Worm (Caenorhabditis elegans) whole organism, L4 larva: ENCODE results near the gene C39B10.3.
A peak's percentile ranks its signal among the peaks of the same experiment; 100 is the strongest.

ENCODE experiments used
- F10B5.3 ChIP-seq: sonication (generic microtip); optimal IDR thresholded peaks from 2 replicates; lab custom pipeline; 2016; ENCODE audit warnings: mild to moderate bottlenecking, missing genetic modification characterization, missing compliant biosample characterization
- F44E2.7 ChIP-seq: fragments of 200-800 bp; sonication (Bioruptor generic); IDR thresholded peaks from 2 replicates; pipeline ENCODE4 v2.1.2; 2022; ENCODE audit warnings: missing genetic modification characterization, missing compliant biosample characterization
- Y5F2A.4 ChIP-seq: fragments of 200-800 bp; sonication (Bioruptor generic); optimal IDR thresholded peaks from 2 replicates; lab custom pipeline; 2018; ENCODE audit warnings: mild to moderate bottlenecking, missing genetic modification characterization, missing compliant biosample characterization
- Y75B8A.6 ChIP-seq: fragments of 200-800 bp; sonication (Bioruptor generic); IDR thresholded peaks from 2 replicates; pipeline ENCODE4 v1.3.6; 2022; ENCODE audit warnings: missing genetic modification reagents, missing genetic modification characterization, missing compliant biosample characterization
- ZK546.5 ChIP-seq, 2 experiments: sonication (generic microtip); optimal IDR thresholded peaks; 2 replicates each; lab custom pipeline; 2017; ENCODE audit warnings: missing biosample characterization in 2 of 2, missing genetic modification characterization in 2 of 2
- ama-1 ChIP-seq: fragments of 150-350 bp; optimal IDR thresholded peaks from 2 replicates; lab custom pipeline; 2014; ENCODE audit warnings: inconsistent platforms, mixed read lengths
- arid-1 ChIP-seq: fragments of 200-800 bp; sonication (Bioruptor generic); conservative IDR thresholded peaks from 2 replicates; pipeline ENCODE4 v1.3.6; 2022; ENCODE audit warnings: missing genetic modification reagents, missing genetic modification characterization, missing compliant biosample characterization
- attf-4 ChIP-seq: sonication (generic microtip); optimal IDR thresholded peaks from 3 replicates; lab custom pipeline; 2017; ENCODE audit warnings: missing biosample characterization, missing genetic modification characterization
- ceh-44 ChIP-seq: fragments of 200-800 bp; sonication (Bioruptor generic); IDR thresholded peaks from 2 replicates; pipeline ENCODE4 v1.3.6; 2022; ENCODE audit warnings: missing genetic modification reagents, missing genetic modification characterization, missing compliant biosample characterization
- ceh-62 ChIP-seq: sonication (generic microtip); optimal IDR thresholded peaks from 2 replicates; lab custom pipeline; 2017; ENCODE audit warnings: missing biosample characterization, missing genetic modification characterization
- ctbp-1 ChIP-seq: fragments of 200-800 bp; sonication (Bioruptor generic); IDR thresholded peaks from 2 replicates; pipeline ENCODE4 v1.3.6; 2022; ENCODE audit warnings: missing genetic modification reagents, missing genetic modification characterization, missing compliant biosample characterization
- daf-12 ChIP-seq: fragments of 150-350 bp; optimal IDR thresholded peaks from 2 replicates; lab custom pipeline; 2014; ENCODE audit warnings: missing biosample characterization, missing genetic modification reagents, missing genetic modification characterization
- daf-16 ChIP-seq, 3 experiments: sonication (generic microtip); optimal IDR thresholded peaks; 2 replicates each; lab custom pipeline; 2016 to 2017; ENCODE audit warnings: missing genetic modification characterization in 3 of 3, missing genetic modification reagents in 3 of 3, mild to moderate bottlenecking in 2 of 3, missing compliant biosample characterization in 2 of 3, missing biosample characterization in 1 of 3, moderate library complexity in 1 of 3
- daf-19 ChIP-seq: fragments of 200-800 bp; sonication (Bioruptor generic); conservative IDR thresholded peaks from 2 replicates; pipeline ENCODE4 v1.3.6; 2022; ENCODE audit warnings: missing genetic modification characterization, missing compliant biosample characterization
- daf-8 ChIP-seq: fragments of 200-800 bp; sonication (Bioruptor generic); IDR thresholded peaks from 2 replicates; pipeline ENCODE4 v1.3.6; 2022; ENCODE audit warnings: missing genetic modification characterization, missing compliant biosample characterization
- dmd-6 ChIP-seq: fragments of 200-800 bp; sonication (Bioruptor generic); IDR thresholded peaks from 2 replicates; pipeline ENCODE4 v1.3.6; 2022; ENCODE audit warnings: missing genetic modification reagents, missing genetic modification characterization, missing compliant biosample characterization
- dmd-8 ChIP-seq: fragments of 200-800 bp; sonication (Bioruptor generic); IDR thresholded peaks from 2 replicates; pipeline ENCODE4 v1.3.6; 2022; ENCODE audit warnings: missing genetic modification characterization, missing compliant biosample characterization
- dve-1 ChIP-seq: sonication (generic microtip); optimal IDR thresholded peaks from 2 replicates; lab custom pipeline; 2017; ENCODE audit warnings: antibody characterized with exemption, mild to moderate bottlenecking, missing genetic modification characterization, missing compliant biosample characterization; ENCODE audit not compliant: insufficient read depth
- egl-27 ChIP-seq: sonication (generic microtip); optimal IDR thresholded peaks from 3 replicates; lab custom pipeline; 2017; ENCODE audit warnings: missing biosample characterization, missing genetic modification reagents, missing genetic modification characterization
- fkh-10 ChIP-seq: fragments of 150-350 bp; optimal IDR thresholded peaks from 2 replicates; lab custom pipeline; 2014; ENCODE audit warnings: missing biosample characterization, missing genetic modification reagents, missing genetic modification characterization
- fos-1 ChIP-seq: fragments of 150-350 bp; optimal IDR thresholded peaks from 2 replicates; lab custom pipeline; 2014; ENCODE audit warnings: missing biosample characterization, missing genetic modification characterization
- hlh-11 ChIP-seq: fragments of 200-800 bp; sonication (Bioruptor generic); optimal IDR thresholded peaks from 2 replicates; lab custom pipeline; 2018; ENCODE audit warnings: mild to moderate bottlenecking, missing genetic modification characterization, missing compliant biosample characterization
- hmg-1.1 ChIP-seq: fragments of 200-800 bp; sonication (Bioruptor generic); IDR thresholded peaks from 2 replicates; pipeline ENCODE4 v1.3.6; 2022; ENCODE audit warnings: missing genetic modification reagents, missing genetic modification characterization, missing compliant biosample characterization
- lin-13 ChIP-seq: fragments of 150-350 bp; optimal IDR thresholded peaks from 2 replicates; lab custom pipeline; 2014; ENCODE audit warnings: missing biosample characterization, missing genetic modification reagents, missing genetic modification characterization
- lin-15B ChIP-seq: fragments of 150-350 bp; sonication (generic microtip); optimal IDR thresholded peaks from 3 replicates; lab custom pipeline; 2014; ENCODE audit warnings: missing biosample characterization, missing genetic modification characterization
- lin-38 ChIP-seq: fragments of 200-800 bp; sonication (Bioruptor generic); IDR thresholded peaks from 2 replicates; pipeline ENCODE4 v1.3.6; 2022; ENCODE audit warnings: missing genetic modification reagents, missing genetic modification characterization, missing compliant biosample characterization
- lsy-2 ChIP-seq, 2 experiments: fragments of 150-350 bp in 1 of 2; sonication (generic microtip) in 1 of 2; optimal IDR thresholded peaks; 2 replicates each; lab custom pipeline; 2014 to 2017; ENCODE audit warnings: missing biosample characterization in 2 of 2, missing genetic modification characterization in 2 of 2
- madf-9 ChIP-seq: fragments of 200-800 bp; sonication (Bioruptor generic); conservative IDR thresholded peaks from 2 replicates; pipeline ENCODE4 v1.3.6; 2022; ENCODE audit warnings: missing genetic modification reagents, missing genetic modification characterization, missing compliant biosample characterization
- mdl-1 ChIP-seq, 2 experiments: fragments of 150-350 bp in 1 of 2; sonication (generic microtip) in 1 of 2; optimal IDR thresholded peaks; 2 replicates each; lab custom pipeline; 2014 to 2017; ENCODE audit warnings: missing biosample characterization in 2 of 2, missing genetic modification characterization in 2 of 2
- mep-1 ChIP-seq: fragments of 150-350 bp; sonication (generic microtip); optimal IDR thresholded peaks from 3 replicates; lab custom pipeline; 2014; ENCODE audit warnings: missing biosample characterization, missing genetic modification characterization
- mxl-3 ChIP-seq: fragments of 200-800 bp; sonication (Bioruptor generic); optimal IDR thresholded peaks from 2 replicates; lab custom pipeline; 2018; ENCODE audit warnings: mild to moderate bottlenecking, missing genetic modification characterization, missing compliant biosample characterization
- nhr-10 ChIP-seq: fragments of 150-350 bp; optimal IDR thresholded peaks from 2 replicates; lab custom pipeline; 2014; ENCODE audit warnings: missing biosample characterization, missing genetic modification characterization
- nhr-237 ChIP-seq: sonication (generic microtip); optimal IDR thresholded peaks from 2 replicates; lab custom pipeline; 2017; ENCODE audit warnings: missing biosample characterization, missing genetic modification characterization
- nhr-25 ChIP-seq: sonication (generic microtip); optimal IDR thresholded peaks from 2 replicates; lab custom pipeline; 2017; ENCODE audit warnings: missing genetic modification characterization, mild to moderate bottlenecking, missing compliant biosample characterization, antibody characterized with exemption, moderate library complexity, borderline replicate concordance; ENCODE audit not compliant: insufficient read depth
- nhr-28 ChIP-seq: fragments of 150-350 bp; optimal IDR thresholded peaks from 2 replicates; lab custom pipeline; 2014; ENCODE audit warnings: missing biosample characterization, missing genetic modification characterization
- nhr-76 ChIP-seq: fragments of 150-350 bp; optimal IDR thresholded peaks from 2 replicates; lab custom pipeline; 2014; ENCODE audit warnings: missing biosample characterization, missing genetic modification characterization
- nhr-77 ChIP-seq: fragments of 150-350 bp; optimal IDR thresholded peaks from 2 replicates; lab custom pipeline; 2014; ENCODE audit warnings: missing biosample characterization, missing genetic modification characterization
- pha-4 ChIP-seq, 2 experiments: fragments of 150-350 bp in 1 of 2; fragments of 200-800 bp in 1 of 2; sonication (Bioruptor generic) in 1 of 2; IDR thresholded peaks in 1 of 2; optimal IDR thresholded peaks in 1 of 2; 2 replicates each; pipeline versions ENCODE4 v1.3.6 to Lab custom; 2014 to 2022; ENCODE audit warnings: missing genetic modification characterization in 2 of 2, missing genetic modification reagents in 2 of 2, missing biosample characterization in 1 of 2, missing compliant biosample characterization in 1 of 2
- pqm-1 ChIP-seq: sonication (generic microtip); optimal IDR thresholded peaks from 2 replicates; lab custom pipeline; 2017; ENCODE audit warnings: missing biosample characterization, missing genetic modification characterization
- set-16 ChIP-seq: fragments of 200-800 bp; sonication (Bioruptor generic); IDR thresholded peaks from 2 replicates; pipeline ENCODE4 v1.3.6; 2022; ENCODE audit warnings: missing genetic modification reagents, missing genetic modification characterization, missing compliant biosample characterization
- spr-1 ChIP-seq: sonication (generic microtip); optimal IDR thresholded peaks from 2 replicates; lab custom pipeline; 2016; ENCODE audit warnings: mild to moderate bottlenecking, missing genetic modification characterization, missing compliant biosample characterization
- unc-39 ChIP-seq: sonication (generic microtip); optimal IDR thresholded peaks from 2 replicates; lab custom pipeline; 2017; ENCODE audit warnings: missing biosample characterization, missing genetic modification characterization
- unc-62 ChIP-seq, 3 experiments: fragments of 150-350 bp in 1 of 3; sonication (generic microtip); optimal IDR thresholded peaks in 2 of 3; peaks in 1 of 3; 1 replicate in 1 of 3; 2 replicates in 2 of 3; lab custom pipeline; 2014 to 2017; ENCODE audit warnings: missing biosample characterization in 3 of 3, missing genetic modification characterization in 3 of 3, missing genetic modification reagents in 3 of 3, missing genotype in 1 of 3
- vab-7 ChIP-seq: fragments of 200-800 bp; sonication (Bioruptor generic); IDR thresholded peaks from 2 replicates; pipeline ENCODE4 v1.3.6; 2022; ENCODE audit warnings: missing genetic modification reagents, missing genetic modification characterization, missing compliant biosample characterization
- zip-11 ChIP-seq: fragments of 200-800 bp; sonication (Bioruptor generic); IDR thresholded peaks from 2 replicates; pipeline ENCODE4 v1.3.6; 2022; ENCODE audit warnings: missing genetic modification characterization, missing compliant biosample characterization

The C39B10.3 gene

DNA sequence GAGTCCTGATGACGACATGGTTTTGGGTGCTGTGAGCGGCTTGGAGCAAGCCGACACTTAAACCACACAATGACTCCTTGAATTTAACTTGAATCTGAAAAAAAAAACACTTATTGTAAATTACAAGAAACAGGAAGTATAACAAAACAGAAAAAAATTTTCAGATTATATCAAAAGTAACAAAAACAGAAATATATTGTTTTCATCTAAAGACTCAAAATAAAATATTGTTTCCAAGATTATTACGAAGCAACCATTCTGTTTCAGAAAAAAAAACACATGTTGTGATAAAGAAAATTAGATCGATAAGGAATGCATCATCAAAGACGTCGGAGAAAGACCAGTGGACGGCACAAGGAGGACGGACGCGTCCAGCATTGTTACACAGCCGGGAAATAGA lies 15.4 kb upstream of the C39B10.3 start, which contains the start of gene mig-15:
Gene mig-15, minus strand, starts transcription at position 101 of the 400 bp plus-strand sequence.
- TF ChIP-seq spr-1 (tag; lab: Kevin White, UChicago) (no peak), daf-16 (GFP tag; optimal IDR thresholded peaks at IDR 0.05; lab: Kevin White, UChicago) (no peak), daf-16 (tag; optimal IDR thresholded peaks at IDR 0.05; lab: Kevin White, UChicago) (peak; percentile 24)
- TF ChIP-seq, all 104 proteins: peak for 1

DNA sequence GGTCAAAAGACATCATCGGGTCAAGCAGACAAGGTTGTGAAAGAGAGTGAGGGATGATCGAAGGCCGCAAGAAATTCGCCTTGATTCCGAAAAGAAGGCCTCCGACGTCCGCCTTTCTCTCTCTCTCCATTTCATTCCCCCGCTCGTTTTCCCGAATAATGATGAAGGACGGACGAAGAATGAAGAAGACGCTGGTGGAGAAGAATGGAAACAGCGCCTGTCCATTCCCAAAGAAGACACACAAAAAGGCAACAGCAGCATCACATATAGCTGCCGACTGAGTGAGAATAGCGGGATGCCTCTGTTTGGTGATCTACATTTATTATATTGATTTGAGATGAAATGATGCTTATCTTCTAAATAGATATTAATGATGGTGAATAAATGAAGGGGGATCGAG lies 14.7 kb upstream of the C39B10.3 start:
- TF ChIP-seq daf-12 (tag; lab: Kevin White, UChicago), result no peak
- TF ChIP-seq hmg-1.1 (GFP tag; lab: Robert Waterston, UW), result 0 out of 2 replicates have a peak, but pooled peaks have one; percentile 6
- TF ChIP-seq attf-4 (tag; lab: Kevin White, UChicago), result no peak
- TF ChIP-seq egl-27 (tag; lab: Kevin White, UChicago), result no peak
- no peak for TF ChIP-seq fos-1 (tag; lab: Kevin White, UChicago)
- TF ChIP-seq spr-1 (tag; lab: Kevin White, UChicago), result no peak
- TF ChIP-seq unc-39, result no peak
- peak; percentile 15 for TF ChIP-seq nhr-25 (tag; lab: Kevin White, UChicago)
- no peak for TF ChIP-seq zip-11 (GFP tag; lab: Robert Waterston, UW)
- TF ChIP-seq daf-19 (GFP tag; lab: Robert Waterston, UW), result no peak

DNA sequence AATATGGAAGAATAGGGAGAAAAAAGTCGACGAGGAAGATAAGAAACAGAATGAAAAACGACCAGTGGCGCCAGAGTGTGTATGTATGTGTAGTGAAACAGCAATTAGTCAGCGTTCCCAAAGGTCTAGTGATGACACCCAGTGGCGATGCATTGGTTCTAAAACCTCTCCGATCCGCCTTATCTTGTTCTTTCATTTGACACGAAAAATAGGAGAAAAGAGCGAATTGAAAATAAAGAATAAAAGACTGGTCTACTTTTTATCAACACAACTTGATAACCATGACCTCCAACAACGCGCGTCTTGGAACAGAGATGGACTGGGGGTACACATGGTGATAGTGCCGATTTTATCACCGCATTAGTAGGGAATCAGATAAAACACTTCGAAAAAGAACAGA lies 13.1 kb upstream of the C39B10.3 start:
- no peak for TF ChIP-seq attf-4 (tag; lab: Kevin White, UChicago)
- TF ChIP-seq dmd-6 (GFP tag; lab: Robert Waterston, UW), result peak; percentile 15; the same call in 1 of the 2 replicates
- no peak for TF ChIP-seq ama-1 (lab: Kevin White, UChicago)
- TF ChIP-seq lin-13 (GFP tag; lab: Kevin White, UChicago), result no peak
- TF ChIP-seq nhr-76 (tag; lab: Kevin White, UChicago), result no peak
- peak in 1 of 2 experiments; percentile 15 for TF ChIP-seq lsy-2 (tag; optimal IDR thresholded peaks at IDR 0.05; lab: Kevin White, UChicago)
- TF ChIP-seq pqm-1 (tag; lab: Kevin White, UChicago), result peak; percentile 62
- TF ChIP-seq ZK546.5 (tag; optimal IDR thresholded peaks at IDR 0.05; lab: Kevin White, UChicago), result no peak
- TF ChIP-seq daf-16 (GFP tag; optimal IDR thresholded peaks at IDR 0.05; lab: Kevin White, UChicago), result no peak
- TF ChIP-seq daf-16 (tag; optimal IDR thresholded peaks at IDR 0.05; lab: Kevin White, UChicago), result peak; percentile 62
- no peak for TF ChIP-seq set-16 (GFP tag; lab: Robert Waterston, UW)
- no peak for TF ChIP-seq lin-38
- peak; percentile 88 for TF ChIP-seq nhr-28 (tag; lab: Kevin White, UChicago)
- no peak for TF ChIP-seq dmd-8 (GFP tag; lab: Robert Waterston, UW)
- TF ChIP-seq ceh-44, result no peak
- peak; percentile 27 for TF ChIP-seq mep-1
- no peak for TF ChIP-seq ctbp-1 (GFP tag; lab: Robert Waterston, UW)
- no peak for TF ChIP-seq egl-27 (tag; lab: Kevin White, UChicago)
- no peak for TF ChIP-seq fkh-10 (GFP tag; lab: Kevin White, UChicago)
- TF ChIP-seq ceh-62 (tag; lab: Kevin White, UChicago), result no peak
- peak in 1 of 2 experiments; percentile 99 for TF ChIP-seq unc-62 (GFP tag; optimal IDR thresholded peaks at IDR 0.05 in 1 of 2; lab: Kevin White, UChicago)
- TF ChIP-seq unc-62 (tag; optimal IDR thresholded peaks at IDR 0.05; lab: Kevin White, UChicago), result no peak
- no peak for TF ChIP-seq hmg-1.1 (GFP tag; lab: Robert Waterston, UW)
- no peak for TF ChIP-seq nhr-77 (tag; lab: Kevin White, UChicago)
- peak in 1 of 2 experiments; percentile 14 for TF ChIP-seq mdl-1 (tag; optimal IDR thresholded peaks at IDR 0.05; lab: Kevin White, UChicago)
- TF ChIP-seq dve-1, result peak; percentile 7
- no peak for TF ChIP-seq daf-8
- no peak for TF ChIP-seq F10B5.3 (tag; lab: Kevin White, UChicago)
- no peak for TF ChIP-seq arid-1 (GFP tag; lab: Robert Waterston, UW)
- TF ChIP-seq nhr-237 (tag; lab: Kevin White, UChicago), result no peak
- peak; percentile 94 for TF ChIP-seq mxl-3 (GFP tag; lab: Kevin White, UChicago)
- no peak for TF ChIP-seq madf-9 (GFP tag; lab: Robert Waterston, UW)
- TF ChIP-seq F44E2.7 (GFP tag; lab: Robert Waterston, UW), result no peak
- no peak for TF ChIP-seq fos-1 (tag; lab: Kevin White, UChicago)
- no peak for TF ChIP-seq pha-4 (GFP tag; IDR thresholded peaks at IDR 0.05; lab: Robert Waterston, UW)
- no peak for TF ChIP-seq pha-4 (tag; optimal IDR thresholded peaks at IDR 0.05; lab: Kevin White, UChicago)
- no peak for TF ChIP-seq lin-15B (tag; lab: Kevin White, UChicago)
- TF ChIP-seq Y5F2A.4 (GFP tag; lab: Kevin White, UChicago), result no peak
- peak; percentile 63 for TF ChIP-seq hlh-11
- TF ChIP-seq Y75B8A.6 (GFP tag; lab: Robert Waterston, UW), result no peak
- no peak for TF ChIP-seq vab-7 (GFP tag; lab: Robert Waterston, UW)
- no peak for TF ChIP-seq nhr-10 (tag; lab: Kevin White, UChicago)
